Worm (Caenorhabditis elegans): ENCODE results near the gene hlh-25.
A peak's percentile ranks its signal among the peaks of the same experiment; 100 is the strongest.

hlh-25 gene

ce11 chrII:5544145-5544515, 9.1 kb downstream of the hlh-25 start (continued):
- no peak for TF ChIP-seq rbr-2 (tag; optimal IDR thresholded peaks at IDR 0.05)
- TF ChIP-seq arid-1 (GFP tag; conservative IDR thresholded peaks at IDR 0.05): peak; percentile 74
- peak; percentile 33 for TF ChIP-seq hlh-30 (tag; optimal IDR thresholded peaks at IDR 0.05; ENCODE audit: insufficient read depth)
- TF ChIP-seq ztf-7 (tag; optimal IDR thresholded peaks at IDR 0.05): no peak
- TF ChIP-seq mxl-2 (GFP tag; conservative IDR thresholded peaks at IDR 0.05): peak; percentile 60; the same call in 1 of the 2 replicates
- TF ChIP-seq saeg-2 (GFP tag; IDR thresholded peaks at IDR 0.05): peak; percentile 47; the same call in 1 of the 2 replicates
- peak; percentile 97 for TF ChIP-seq mdt-29 (GFP tag; IDR thresholded peaks at IDR 0.05)
- TF ChIP-seq mes-2 (tag; optimal IDR thresholded peaks at IDR 0.05; ENCODE audit: poor library complexity, severe bottlenecking): peak; percentile 81
- TF ChIP-seq nhr-6 (tag; optimal IDR thresholded peaks at IDR 0.05): no peak
- peak; percentile 16; the same call in 1 of the 2 replicates for TF ChIP-seq pha-4 (GFP tag; IDR thresholded peaks at IDR 0.05)
- no peak for TF ChIP-seq pha-4 (tag; optimal IDR thresholded peaks at IDR 0.05)
- no peak for TF ChIP-seq sdz-12 (GFP tag; optimal IDR thresholded peaks at IDR 0.05)
- TF ChIP-seq spr-1 (tag; optimal IDR thresholded peaks at IDR 0.05): no peak
- TF ChIP-seq madf-9 (GFP tag; conservative IDR thresholded peaks at IDR 0.05): peak; percentile 63; the same call in 1 of the 2 replicates
- 0 out of 2 replicates have a peak, but pooled peaks have one; percentile 4 for TF ChIP-seq dmd-8 (GFP tag; IDR thresholded peaks at IDR 0.05)
- TF ChIP-seq lin-38 (GFP tag; IDR thresholded peaks at IDR 0.05): 0 out of 2 replicates have a peak, but pooled peaks have one; percentile 4
- peak; percentile 48 for TF ChIP-seq egl-27 (tag; optimal IDR thresholded peaks at IDR 0.05)
- peak; percentile 80 for TF ChIP-seq dmd-6 (GFP tag; IDR thresholded peaks at IDR 0.05)
- TF ChIP-seq hlh-11 (tag; optimal IDR thresholded peaks at IDR 0.05): peak; percentile 77
- TF ChIP-seq dve-1 (tag; optimal IDR thresholded peaks at IDR 0.05; ENCODE audit: insufficient read depth): peak; percentile 96
- TF ChIP-seq nhr-102 (tag; optimal IDR thresholded peaks at IDR 0.05): peak; percentile 10
- peak; percentile 59; the same call in 1 of the 2 replicates for TF ChIP-seq D1046.2 (GFP tag; IDR thresholded peaks at IDR 0.05)
- no peak for TF ChIP-seq zip-11 (GFP tag; IDR thresholded peaks at IDR 0.05)
- TF ChIP-seq nhr-28 (tag; optimal IDR thresholded peaks at IDR 0.05): peak; percentile 71
- TF ChIP-seq duxl-1 (tag; optimal IDR thresholded peaks at IDR 0.05; ENCODE audit: poor library complexity): peak; percentile 46
- TF ChIP-seq madf-5 (GFP tag; IDR thresholded peaks at IDR 0.05): no peak
- peak; percentile 0 to 83 for TF ChIP-seq lsy-2 (tag; optimal IDR thresholded peaks at IDR 0.05)
- peak; percentile 62 for TF ChIP-seq nhr-11 (tag; optimal IDR thresholded peaks at IDR 0.05)

- TF ChIP-seq nhr-10 (tag; optimal IDR thresholded peaks at IDR 0.05) (no peak), unc-62 (GFP tag; optimal IDR thresholded peaks at IDR 0.05 in 1 of 2) (no peak), unc-62 (tag; optimal IDR thresholded peaks at IDR 0.05) (no peak), R02D3.7 (tag; optimal IDR thresholded peaks at IDR 0.05) (no peak), unc-39 (tag; optimal IDR thresholded peaks at IDR 0.05) (no peak), hif-1 (tag; optimal IDR thresholded peaks at IDR 0.05) (no peak), ceh-44 (GFP tag; IDR thresholded peaks at IDR 0.05) (no peak), Y48G9A.11 (GFP tag; IDR thresholded peaks at IDR 0.05) (no peak), T26A8.4 (GFP tag; IDR thresholded peaks at IDR 0.05) (no peak), nhr-237 (tag; optimal IDR thresholded peaks at IDR 0.05) (no peak), nhr-42 (GFP tag; IDR thresholded peaks at IDR 0.05) (no peak)
Observed at ce11 chrII:5544764-5545163, 9.7 kb downstream of the hlh-25 start, which contains the start of gene ins-13. Gene ins-13, minus strand, starts transcription at chrII:5544864.

ce11 chrII:5547442-5547894, 12.4 kb downstream of the hlh-25 start, which contains the start of gene acdh-2:
Gene acdh-2, minus strand, starts transcription at chrII:5547492.
- TF ChIP-seq dmd-9 (GFP tag; IDR thresholded peaks at IDR 0.05) (no peak), dpl-1 (GFP tag; optimal IDR thresholded peaks at IDR 0.05) (no peak), nhr-102 (tag; optimal IDR thresholded peaks at IDR 0.05) (no peak), mdl-1 (tag; optimal IDR thresholded peaks at IDR 0.05) (no peak), dve-1 (tag; optimal IDR thresholded peaks at IDR 0.05; ENCODE audit: insufficient read depth) (peak; percentile 7), hlh-11 (tag; optimal IDR thresholded peaks at IDR 0.05) (no peak), snpc-1.2 (GFP tag; IDR thresholded peaks at IDR 0.05) (no peak), cey-2 (tag; optimal IDR thresholded peaks at IDR 0.05; ENCODE audit: borderline replicate concordance, insufficient read depth) (no peak), nhr-11 (tag; optimal IDR thresholded peaks at IDR 0.05) (no peak), nhr-111 (GFP tag; optimal IDR thresholded peaks at IDR 0.05) (no peak), mdt-29 (GFP tag; IDR thresholded peaks at IDR 0.05) (no peak), lim-7 (GFP tag; IDR thresholded peaks at IDR 0.05) (no peak), daf-16 (GFP tag; optimal IDR thresholded peaks at IDR 0.05) (no peak), daf-16 (tag; optimal IDR thresholded peaks at IDR 0.05) (peak; percentile 2), jun-1 (tag; optimal IDR thresholded peaks at IDR 0.05) (no peak)
